Fruit fly (Drosophila melanogaster) whole organism, wandering third instar larva: ENCODE data around the gene ND-30.
A peak's percentile ranks its signal among the peaks of the same experiment; 100 is the strongest.

Source experiments
- Abd-B ChIP-seq: fragments of >200 bp; optimal IDR thresholded peaks from 2 replicates; lab custom pipeline; 2017; ENCODE audit warnings: missing biosample characterization, missing genetic modification characterization
- CG32264 ChIP-seq: fragments of 200-800 bp; sonication (Bioruptor generic); optimal IDR thresholded peaks from 2 replicates; lab custom pipeline; 2016; ENCODE audit warnings: missing biosample characterization, missing genetic modification characterization
- CG9705 ChIP-seq: fragments of 200-800 bp; sonication (Bioruptor generic); optimal IDR thresholded peaks from 2 replicates; lab custom pipeline; 2018; ENCODE audit warnings: missing biosample characterization, mild to moderate bottlenecking, missing genetic modification characterization
- CrebA ChIP-seq: fragments of 200-800 bp; sonication (Bioruptor generic); optimal IDR thresholded peaks from 2 replicates; lab custom pipeline; 2016; ENCODE audit warnings: missing biosample characterization, mild to moderate bottlenecking, missing genetic modification characterization, borderline replicate concordance
- Dfd ChIP-seq: fragments of >200 bp; optimal IDR thresholded peaks from 2 replicates; lab custom pipeline; 2017; ENCODE audit warnings: missing biosample characterization, missing genetic modification characterization
- Dif ChIP-seq: fragments of 200-275, 200-300 bp; sonication (Bioruptor generic); optimal IDR thresholded peaks from 2 replicates; lab custom pipeline; 2018; ENCODE audit warnings: missing biosample characterization, missing genetic modification characterization; ENCODE audit not compliant: partially characterized antibody
- GATAd ChIP-seq: sonication (Bioruptor generic); optimal IDR thresholded peaks from 2 replicates; lab custom pipeline; 2016; ENCODE audit warnings: missing biosample characterization, missing genetic modification characterization
- HLH106 ChIP-seq: fragments of 200-800 bp; optimal IDR thresholded peaks from 3 replicates; lab custom pipeline; 2019; ENCODE audit warnings: missing biosample characterization, mild to moderate bottlenecking, missing genetic modification characterization, moderate library complexity
- Hnf4 ChIP-seq: fragments of 200-800 bp; sonication (Bioruptor generic); optimal IDR thresholded peaks from 2 replicates; lab custom pipeline; 2016; ENCODE audit warnings: missing biosample characterization, mild to moderate bottlenecking, missing genetic modification characterization
- Hr78 ChIP-seq: fragments of >200 bp; optimal IDR thresholded peaks from 2 replicates; lab custom pipeline; 2017; ENCODE audit warnings: missing biosample characterization, missing genetic modification characterization
- Hr83 ChIP-seq: fragments of 200-300 bp; sonication (Bioruptor generic); optimal IDR thresholded peaks from 2 replicates; lab custom pipeline; 2016; ENCODE audit warnings: missing biosample characterization, mild to moderate bottlenecking, missing genetic modification characterization, moderate library complexity; ENCODE audit not compliant: poor library complexity, severe bottlenecking
- Jra ChIP-seq: sonication (Bioruptor generic); optimal IDR thresholded peaks from 2 replicates; lab custom pipeline; 2016; ENCODE audit warnings: missing biosample characterization, missing genetic modification characterization
- Mio ChIP-seq: sonication (Bioruptor generic); optimal IDR thresholded peaks from 2 replicates; lab custom pipeline; 2016; ENCODE audit warnings: missing biosample characterization, missing genetic modification characterization
- Myc ChIP-seq: fragments of >200 bp; optimal IDR thresholded peaks from 2 replicates; lab custom pipeline; 2017
- N ChIP-seq: fragments of >200 bp; optimal IDR thresholded peaks from 2 replicates; lab custom pipeline; 2018; ENCODE audit warnings: missing biosample characterization, missing external identifiers, missing genetic modification characterization
- OdsH ChIP-seq: fragments of 200-800 bp; sonication (Bioruptor generic); optimal IDR thresholded peaks from 2 replicates; lab custom pipeline; 2016; ENCODE audit warnings: missing biosample characterization, mild to moderate bottlenecking, missing genetic modification characterization
- Rel ChIP-seq, 2 experiments: fragments of 200-800 bp; sonication (Bioruptor generic) in 1 of 2; optimal IDR thresholded peaks; 2 replicates in 1 of 2; 3 replicates in 1 of 2; lab custom pipeline; 2016 to 2019; ENCODE audit warnings: mild to moderate bottlenecking in 2 of 2, missing biosample characterization in 2 of 2, missing genetic modification characterization in 2 of 2, moderate library complexity in 1 of 2
- Sp1 ChIP-seq: fragments of 200-800 bp; sonication (Bioruptor generic); optimal IDR thresholded peaks from 3 replicates; lab custom pipeline; 2019; ENCODE audit warnings: missing biosample characterization, mild to moderate bottlenecking, missing genetic modification characterization, moderate library complexity
- Vsx2 ChIP-seq: fragments of 200-300, 225-300 bp; sonication (Bioruptor generic); optimal IDR thresholded peaks from 2 replicates; lab custom pipeline; 2018; ENCODE audit warnings: missing biosample characterization, missing genetic modification characterization; ENCODE audit not compliant: partially characterized antibody
- br ChIP-seq: fragments of 200-800 bp; sonication (Bioruptor generic); optimal IDR thresholded peaks from 2 replicates; lab custom pipeline; 2016; ENCODE audit warnings: missing biosample characterization, missing genetic modification characterization
- brk ChIP-seq: fragments of 200-800 bp; sonication (Bioruptor generic); optimal IDR thresholded peaks from 2 replicates; lab custom pipeline; 2016; ENCODE audit warnings: missing biosample characterization, mild to moderate bottlenecking, missing genetic modification characterization
- dl ChIP-seq, 2 experiments: fragments of 175-275, 200-275 bp in 1 of 2; fragments of 200-275 bp in 1 of 2; sonication (Bioruptor generic); optimal IDR thresholded peaks; lab custom pipeline; 2018; ENCODE audit warnings: mild to moderate bottlenecking in 2 of 2, missing biosample characterization in 2 of 2, missing genetic modification characterization in 2 of 2, moderate library complexity in 2 of 2; ENCODE audit not compliant: partially characterized antibody in 2 of 2, insufficient read depth in 1 of 2
- dmrt93B ChIP-seq: fragments of 200-800 bp; sonication (Bioruptor generic); optimal IDR thresholded peaks from 2 replicates; lab custom pipeline; 2018; ENCODE audit warnings: missing biosample characterization, mild to moderate bottlenecking, missing genetic modification characterization
- dsf ChIP-seq: sonication (Bioruptor generic); optimal IDR thresholded peaks from 2 replicates; lab custom pipeline; 2016; ENCODE audit warnings: missing biosample characterization, missing genetic modification characterization, borderline replicate concordance
- ey ChIP-seq: fragments of 200-800 bp; sonication (Bioruptor generic); optimal IDR thresholded peaks from 2 replicates; lab custom pipeline; 2016; ENCODE audit warnings: missing biosample characterization, missing genetic modification characterization
- foxo ChIP-seq, 2 experiments: fragments of 200-800 bp; sonication (Bioruptor generic); optimal IDR thresholded peaks; 2 replicates in 1 of 2; 3 replicates in 1 of 2; lab custom pipeline; 2016 to 2017; ENCODE audit warnings: missing biosample characterization in 2 of 2, missing genetic modification characterization in 2 of 2
- fru ChIP-seq: fragments of 200-800 bp; sonication (Bioruptor generic); optimal IDR thresholded peaks from 3 replicates; lab custom pipeline; 2016; ENCODE audit warnings: missing biosample characterization, mild to moderate bottlenecking, missing genetic modification characterization
- h ChIP-seq: fragments of 200-800 bp; sonication (Bioruptor generic); optimal IDR thresholded peaks from 3 replicates; lab custom pipeline; 2016; ENCODE audit warnings: missing biosample characterization, mild to moderate bottlenecking, missing genetic modification characterization
- jim ChIP-seq: fragments of 175-275, 200-325 bp; sonication (Bioruptor generic); optimal IDR thresholded peaks from 2 replicates; lab custom pipeline; 2016; ENCODE audit warnings: missing biosample characterization, mild to moderate bottlenecking, missing genetic modification characterization
- lola ChIP-seq: fragments of >200 bp; optimal IDR thresholded peaks from 2 replicates; lab custom pipeline; 2017; ENCODE audit warnings: missing biosample characterization, missing genetic modification characterization
- pan ChIP-seq: fragments of >200 bp; optimal IDR thresholded peaks from 2 replicates; lab custom pipeline; 2017
- psq ChIP-seq: fragments of 200-800 bp; sonication (Bioruptor generic); optimal IDR thresholded peaks from 3 replicates; lab custom pipeline; 2017; ENCODE audit warnings: missing biosample characterization, mild to moderate bottlenecking, missing genetic modification characterization, moderate library complexity
- rgr ChIP-seq: fragments of 200-800 bp; sonication (Bioruptor generic); optimal IDR thresholded peaks from 3 replicates; lab custom pipeline; 2016; ENCODE audit warnings: missing biosample characterization, mild to moderate bottlenecking, missing genetic modification characterization
- sage ChIP-seq: fragments of 200-800 bp; sonication (Bioruptor generic); optimal IDR thresholded peaks from 2 replicates; lab custom pipeline; 2016; ENCODE audit warnings: missing biosample characterization, mild to moderate bottlenecking, missing genetic modification characterization
- sv ChIP-seq: fragments of 200-800 bp; sonication (Bioruptor generic); optimal IDR thresholded peaks from 3 replicates; lab custom pipeline; 2016; ENCODE audit warnings: missing biosample characterization, missing genetic modification characterization
- tai ChIP-seq: sonication (Bioruptor generic); optimal IDR thresholded peaks from 2 replicates; lab custom pipeline; 2016; ENCODE audit warnings: missing biosample characterization, missing genetic modification characterization
- usp ChIP-seq: fragments of >200 bp; optimal IDR thresholded peaks from 2 replicates; lab custom pipeline; 2017; ENCODE audit warnings: missing biosample characterization, missing genetic modification characterization
- woc ChIP-seq: sonication (Bioruptor generic); optimal IDR thresholded peaks from 2 replicates; lab custom pipeline; 2016; ENCODE audit warnings: missing biosample characterization, mild to moderate bottlenecking, missing genetic modification characterization

Gene ND-30

dm6 chr3L:3194059-3194458 is 34.7 kb upstream of the ND-30 start:
- TF ChIP-seq CG9705 (peak; percentile 25), HLH106 (tag; lab: Kevin White, UChicago) (peak; percentile 94), tai (GFP tag; lab: Kevin White, UChicago) (no peak), CrebA (GFP tag; lab: Kevin White, UChicago) (no peak), Hr78 (GFP tag; lab: Kevin White, UChicago) (no peak), Hr83 (GFP tag; lab: Kevin White, UChicago) (peak; percentile 68), rgr (GFP tag; lab: Kevin White, UChicago) (peak; percentile 97), Sp1 (GFP tag; lab: Kevin White, UChicago) (peak; percentile 95), dsf (GFP tag; lab: Kevin White, UChicago) (peak; percentile 54), dmrt93B (GFP tag; lab: Kevin White, UChicago) (peak; percentile 84), woc (GFP tag; lab: Kevin White, UChicago) (peak; percentile 85), Rel (GFP tag; optimal IDR thresholded peaks at IDR 0.05; lab: Kevin White, UChicago) (peak; percentile 95), Rel (tag; optimal IDR thresholded peaks at IDR 0.05; lab: Kevin White, UChicago) (peak; percentile 81), Hnf4 (GFP tag; lab: Kevin White, UChicago) (peak; percentile 90), psq (peak; percentile 95), fru (GFP tag; lab: Kevin White, UChicago) (peak; percentile 93), lola (GFP tag; lab: Kevin White, UChicago) (no peak), CG32264 (GFP tag; lab: Kevin White, UChicago) (peak; percentile 87), ey (GFP tag; lab: Kevin White, UChicago) (peak; percentile 88), foxo (GFP tag; optimal IDR thresholded peaks at IDR 0.05; lab: Kevin White, UChicago) (peak; percentile 55 to 97), sage (GFP tag; lab: Kevin White, UChicago) (peak; percentile 95), GATAd (GFP tag; lab: Kevin White, UChicago) (peak; percentile 84), br (GFP tag; lab: Kevin White, UChicago) (peak; percentile 92), h (GFP tag; lab: Kevin White, UChicago) (peak; percentile 97), jim (GFP tag; lab: Kevin White, UChicago) (no peak), sv (GFP tag; lab: Kevin White, UChicago) (peak; percentile 67), dl (GFP tag; optimal IDR thresholded peaks at IDR 0.05; lab: Kevin White, UChicago; ENCODE audit: insufficient read depth in 1 of 2, partially characterized antibody in 2 of 2) (no peak), brk (GFP tag; lab: Kevin White, UChicago) (peak; percentile 93), Jra (GFP tag; lab: Kevin White, UChicago) (peak; percentile 85), OdsH (GFP tag; lab: Kevin White, UChicago) (peak; percentile 97), N (GFP tag; lab: Kevin White, UChicago) (no peak)

DNA sequence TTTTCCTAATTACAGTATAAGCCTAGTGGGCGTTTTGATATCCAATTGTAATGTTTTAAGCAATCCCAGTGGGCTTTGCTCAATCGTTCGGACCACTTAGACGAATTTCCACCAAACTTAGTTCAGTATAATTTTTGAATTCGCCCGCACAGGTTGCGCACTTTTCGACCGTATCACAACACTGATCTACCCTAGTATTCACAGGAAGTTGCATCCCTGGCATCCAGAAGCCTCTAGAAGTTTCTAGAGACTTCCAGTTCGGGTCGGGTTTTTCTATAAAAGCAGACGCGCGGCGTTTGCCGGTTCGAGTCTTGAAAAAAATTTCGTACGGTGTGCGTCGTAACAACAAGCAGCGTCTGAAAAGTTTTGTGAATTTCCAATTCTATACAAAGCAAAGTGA is 33.5 kb upstream of the ND-30 start, which contains the start of gene Hsp83:
TSS of gene Hsp83 (plus strand) at position 58 of the 400 bp plus-strand sequence.
- TF ChIP-seq Dif (GFP tag; lab: Kevin White, UChicago) (peak; percentile 27), Vsx2 (no peak), br (GFP tag; lab: Kevin White, UChicago) (peak; percentile 98), Abd-B (no peak), woc (GFP tag; lab: Kevin White, UChicago) (peak; percentile 65), Hr78 (GFP tag; lab: Kevin White, UChicago) (no peak), h (GFP tag; lab: Kevin White, UChicago) (peak; percentile 96), psq (peak; percentile 80), Sp1 (GFP tag; lab: Kevin White, UChicago) (peak; percentile 98), GATAd (GFP tag; lab: Kevin White, UChicago) (no peak), usp (GFP tag; lab: Kevin White, UChicago) (no peak), CrebA (GFP tag; lab: Kevin White, UChicago) (no peak), ey (GFP tag; lab: Kevin White, UChicago) (peak; percentile 80), foxo (GFP tag; optimal IDR thresholded peaks at IDR 0.05; lab: Kevin White, UChicago) (peak; percentile 87 to 93), dmrt93B (GFP tag; lab: Kevin White, UChicago) (peak; percentile 90), jim (GFP tag; lab: Kevin White, UChicago) (no peak), CG32264 (GFP tag; lab: Kevin White, UChicago) (peak; percentile 86), Myc (lab: Kevin White, UChicago) (no peak), lola (GFP tag; lab: Kevin White, UChicago) (no peak), CG9705 (peak; percentile 94), Hnf4 (GFP tag; lab: Kevin White, UChicago) (peak; percentile 92), Rel (GFP tag; optimal IDR thresholded peaks at IDR 0.05; lab: Kevin White, UChicago) (peak; percentile 81), Rel (tag; optimal IDR thresholded peaks at IDR 0.05; lab: Kevin White, UChicago) (peak; percentile 88), Jra (GFP tag; lab: Kevin White, UChicago) (peak; percentile 68), Hr83 (GFP tag; lab: Kevin White, UChicago) (peak; percentile 99), fru (GFP tag; lab: Kevin White, UChicago) (peak; percentile 95), sv (GFP tag; lab: Kevin White, UChicago) (peak; percentile 85), OdsH (GFP tag; lab: Kevin White, UChicago) (peak; percentile 94), dsf (GFP tag; lab: Kevin White, UChicago) (peak; percentile 78), brk (GFP tag; lab: Kevin White, UChicago) (peak; percentile 90), pan (lab: Kevin White, UChicago) (no peak), Dfd (GFP tag; lab: Kevin White, UChicago) (no peak), sage (GFP tag; lab: Kevin White, UChicago) (peak; percentile 95), dl (GFP tag; optimal IDR thresholded peaks at IDR 0.05; lab: Kevin White, UChicago; ENCODE audit: insufficient read depth in 1 of 2, partially characterized antibody in 2 of 2) (no peak), Mio (GFP tag; lab: Kevin White, UChicago) (peak; percentile 57), HLH106 (tag; lab: Kevin White, UChicago) (peak; percentile 87), N (GFP tag; lab: Kevin White, UChicago) (no peak), tai (GFP tag; lab: Kevin White, UChicago) (no peak), rgr (GFP tag; lab: Kevin White, UChicago) (peak; percentile 98)
